Worm (Caenorhabditis elegans) whole organism, L2 larva: Measurements from ENCODE around the gene famp-1.
"Not testable (repeated sequence)": the region's sequence is repeated elsewhere in the genome, so short reads cannot be mapped to it uniquely, and the experiment has no call there.

ENCODE experiments used
- F13H6.1 ChIP-seq: sonication (generic microtip); optimal IDR thresholded peaks from 2 replicates; lab custom pipeline; 2016; ENCODE audit warnings: missing genetic modification characterization, missing compliant biosample characterization
- R02D3.7 ChIP-seq: fragments of 150-350 bp; optimal IDR thresholded peaks from 2 replicates; lab custom pipeline; 2014; ENCODE audit warnings: missing biosample characterization, missing genetic modification characterization
- ZK546.5 ChIP-seq: sonication (generic microtip); optimal IDR thresholded peaks from 2 replicates; lab custom pipeline; 2017; ENCODE audit warnings: missing biosample characterization, missing genetic modification characterization
- aly-2 ChIP-seq: fragments of 150-350 bp; optimal IDR thresholded peaks from 2 replicates; lab custom pipeline; 2014; ENCODE audit warnings: missing biosample characterization, missing genetic modification characterization
- ama-1 ChIP-seq: fragments of 150-350 bp; optimal IDR thresholded peaks from 2 replicates; lab custom pipeline; 2018; ENCODE audit warnings: inconsistent platforms
- blmp-1 ChIP-seq: sonication (generic microtip); optimal IDR thresholded peaks from 2 replicates; lab custom pipeline; 2017; ENCODE audit warnings: missing genetic modification characterization, mild to moderate bottlenecking, missing compliant biosample characterization, antibody characterized with exemption, moderate library complexity; ENCODE audit not compliant: insufficient read depth
- ceh-82 ChIP-seq: fragments of 150-350 bp; optimal IDR thresholded peaks from 2 replicates; lab custom pipeline; 2014; ENCODE audit warnings: missing biosample characterization, missing genetic modification characterization
- crh-2 ChIP-seq: sonication (generic microtip); optimal IDR thresholded peaks from 2 replicates; lab custom pipeline; 2017; ENCODE audit warnings: missing biosample characterization, missing genetic modification characterization
- elt-1 ChIP-seq: fragments of 150-350 bp; optimal IDR thresholded peaks from 2 replicates; lab custom pipeline; 2014; ENCODE audit warnings: missing biosample characterization, missing genetic modification characterization
- fos-1 ChIP-seq: fragments of 150-350 bp; optimal IDR thresholded peaks from 2 replicates; lab custom pipeline; 2014; ENCODE audit warnings: missing biosample characterization, missing genetic modification characterization
- gmeb-1 ChIP-seq: fragments of 150-350 bp; optimal IDR thresholded peaks from 2 replicates; lab custom pipeline; 2014; ENCODE audit warnings: missing biosample characterization, missing genetic modification characterization
- lin-11 ChIP-seq: fragments of 150-350 bp; sonication (generic microtip); optimal IDR thresholded peaks from 2 replicates; lab custom pipeline; 2014; ENCODE audit warnings: missing biosample characterization, missing genetic modification characterization, inconsistent platforms, mixed read lengths
- lin-39 ChIP-seq: fragments of 150-350 bp; optimal IDR thresholded peaks from 2 replicates; lab custom pipeline; 2014; ENCODE audit warnings: missing biosample characterization, missing genetic modification reagents, missing genetic modification characterization
- lsy-2 ChIP-seq, 2 experiments: fragments of 150-350 bp in 1 of 2; sonication (generic microtip) in 1 of 2; optimal IDR thresholded peaks; 2 replicates each; lab custom pipeline; 2014 to 2017; ENCODE audit warnings: missing biosample characterization in 2 of 2, missing genetic modification characterization in 2 of 2
- nhr-11 ChIP-seq: fragments of 150-350 bp; optimal IDR thresholded peaks from 2 replicates; lab custom pipeline; 2014; ENCODE audit warnings: missing biosample characterization, missing genetic modification characterization
- nhr-12 ChIP-seq: fragments of 150-350 bp; optimal IDR thresholded peaks from 2 replicates; lab custom pipeline; 2014; ENCODE audit warnings: missing biosample characterization, missing genetic modification characterization
- nhr-129 ChIP-seq: fragments of 150-350 bp; optimal IDR thresholded peaks from 2 replicates; lab custom pipeline; 2014; ENCODE audit warnings: missing biosample characterization, missing genetic modification characterization
- nhr-6 ChIP-seq: fragments of 150-350 bp; optimal IDR thresholded peaks from 2 replicates; lab custom pipeline; 2014; ENCODE audit warnings: missing biosample characterization, missing genetic modification characterization
- nhr-77 ChIP-seq: fragments of 150-350 bp; optimal IDR thresholded peaks from 2 replicates; lab custom pipeline; 2014; ENCODE audit warnings: missing biosample characterization, missing genetic modification characterization
- skn-1 ChIP-seq: sonication (generic microtip); optimal IDR thresholded peaks from 2 replicates; lab custom pipeline; 2017; ENCODE audit warnings: missing biosample characterization, missing genetic modification characterization
- snpc-4 ChIP-seq: fragments of 150-350 bp; optimal IDR thresholded peaks from 2 replicates; lab custom pipeline; 2014; ENCODE audit warnings: missing biosample characterization, missing genetic modification characterization
- unc-55 ChIP-seq: fragments of 150-350 bp; sonication (generic microtip); optimal IDR thresholded peaks from 3 replicates; lab custom pipeline; 2014; ENCODE audit warnings: missing biosample characterization, missing genetic modification reagents, missing genetic modification characterization
- unc-62 ChIP-seq: fragments of 150-350 bp; optimal IDR thresholded peaks from 2 replicates; lab custom pipeline; 2014; ENCODE audit warnings: missing biosample characterization, missing genetic modification reagents, missing genetic modification characterization
- ztf-1 ChIP-seq: fragments of 200-800 bp; sonication (Bioruptor generic); conservative IDR thresholded peaks from 2 replicates; pipeline ENCODE4 v1.3.6; 2022; ENCODE audit warnings: missing genetic modification characterization, missing compliant biosample characterization
- ztf-11 ChIP-seq: sonication (generic microtip); optimal IDR thresholded peaks from 2 replicates; lab custom pipeline; 2017; ENCODE audit warnings: missing biosample characterization, missing genetic modification characterization

famp-1 gene

ce11 chrIV:2281353-2281976, 18.0 kb upstream of the famp-1 start (continued):
- TF ChIP-seq nhr-77 (tag; lab: Kevin White, UChicago) = no peak

DNA sequence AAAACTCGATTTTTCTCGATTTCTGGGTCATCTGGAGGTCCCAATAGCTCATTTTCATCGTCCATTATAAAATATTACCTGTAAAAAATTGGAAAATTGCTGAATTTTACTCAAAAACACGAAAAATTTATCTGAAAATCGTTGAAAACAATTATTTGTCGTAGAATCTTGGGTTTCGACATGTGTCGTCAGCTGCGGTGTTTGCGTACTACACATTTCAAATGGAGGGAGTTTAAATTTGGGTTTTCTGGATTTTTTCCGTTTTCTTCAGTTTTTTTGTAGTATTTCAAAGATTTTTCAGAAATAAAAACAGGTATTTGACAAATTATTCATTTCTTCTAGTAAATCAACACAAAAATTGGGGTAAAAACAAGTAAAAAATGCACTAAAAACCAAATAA, 12.1 kb upstream of the famp-1 start, which contains the start of gene M70.5:
Gene M70.5 (minus strand): TSS at position 78 of the 400 bp plus-strand sequence.
- peak; percentile 59 for TF ChIP-seq gmeb-1 (tag; lab: Kevin White, UChicago)

ce11 chrIV:2253392-2254048, 9.9 kb downstream of the famp-1 start:
- TF ChIP-seq nhr-11 (tag; lab: Kevin White, UChicago) (no peak), ceh-82 (no peak), ZK546.5 (tag; lab: Kevin White, UChicago) (no peak)

DNA sequence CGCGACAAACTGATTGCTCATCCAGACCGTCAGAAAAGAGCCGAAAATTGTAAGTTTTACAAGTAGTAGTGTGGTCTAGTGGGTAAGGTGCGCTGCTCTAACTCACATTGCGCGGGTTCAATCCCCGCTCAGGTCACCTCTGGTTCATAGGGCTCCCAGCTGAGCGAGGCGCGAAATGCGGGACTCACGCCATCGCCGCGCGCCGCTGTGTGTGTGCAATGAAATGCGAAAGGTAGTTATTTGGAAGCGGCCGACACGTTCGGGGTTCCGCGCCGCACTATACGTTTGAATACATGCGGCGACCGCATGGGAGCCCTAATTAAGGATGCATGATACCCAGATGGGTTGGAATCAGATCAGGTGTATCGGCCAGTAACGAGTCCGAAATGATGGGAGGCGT, 17.3 kb downstream of the famp-1 start:
- TF ChIP-seq aly-2 (tag; lab: Kevin White, UChicago) (no peak), F13H6.1 (no peak), fos-1 (tag; lab: Kevin White, UChicago) (no peak), nhr-129 (tag; lab: Kevin White, UChicago) (no peak), blmp-1 (tag; lab: Kevin White, UChicago) (no peak), ama-1 (lab: Kevin White, UChicago) (no peak), ztf-1 (no peak), ztf-11 (tag; lab: Kevin White, UChicago) (no peak), gmeb-1 (tag; lab: Kevin White, UChicago) (no peak)

- not testable (repeated sequence) for TF ChIP-seq ztf-1; unc-62; ama-1 (lab: Kevin White, UChicago)
Measured at ce11 chrIV:2245565-2245964, 17.9 kb downstream of the famp-1 start, which contains the start of gene M70.1. TSS of gene M70.1 (plus strand) at chrIV:2245865.

ce11 chrIV:2242349-2243088, 20.9 kb downstream of the famp-1 start, which contains the start of the genes M70.3 and M70.2:
TSS of gene M70.3 (minus strand) at chrIV:2242449.
TSS of gene M70.2 (plus strand) at chrIV:2243038.
- TF ChIP-seq nhr-12 (tag; lab: Kevin White, UChicago) = no peak
- TF ChIP-seq lsy-2 (tag; optimal IDR thresholded peaks at IDR 0.05; lab: Kevin White, UChicago) = no peak
- TF ChIP-seq ceh-82 = no peak
- TF ChIP-seq crh-2 (tag; lab: Kevin White, UChicago) = no peak
- no peak for TF ChIP-seq snpc-4 (tag; lab: Kevin White, UChicago)
- no peak for TF ChIP-seq lin-39 (tag; lab: Kevin White, UChicago)
- no peak for TF ChIP-seq nhr-6 (tag; lab: Kevin White, UChicago)
- no peak for TF ChIP-seq lin-11 (tag; lab: Kevin White, UChicago)
- no peak for TF ChIP-seq F13H6.1
- no peak for TF ChIP-seq skn-1 (tag; lab: Kevin White, UChicago)
- no peak for TF ChIP-seq ZK546.5 (tag; lab: Kevin White, UChicago)
- no peak for TF ChIP-seq ztf-1
- no peak for TF ChIP-seq elt-1 (tag; lab: Kevin White, UChicago)
- TF ChIP-seq unc-55 (GFP tag; lab: Kevin White, UChicago) = no peak
- TF ChIP-seq R02D3.7 (tag; lab: Kevin White, UChicago) = no peak
